Worm (Caenorhabditis elegans) whole organism, mixed stage, embryonic: ENCODE measurements around the gene F08G12.11.

Experiments
- ces-1 ChIP-seq: fragments of 150-350 bp; optimal IDR thresholded peaks from 2 replicates; lab custom pipeline; 2014; ENCODE audit warnings: missing biosample characterization, missing genetic modification reagents, missing genetic modification characterization
- lin-13 ChIP-seq: fragments of 150-350 bp; optimal IDR thresholded peaks from 2 replicates; lab custom pipeline; 2014; ENCODE audit warnings: missing biosample characterization, missing genetic modification characterization
- nhr-237 ChIP-seq: fragments of 150-350 bp; optimal IDR thresholded peaks from 2 replicates; lab custom pipeline; 2014; ENCODE audit warnings: missing biosample characterization, missing genetic modification characterization
- nhr-28 ChIP-seq: fragments of 150-350 bp; optimal IDR thresholded peaks from 2 replicates; lab custom pipeline; 2014; ENCODE audit warnings: missing biosample characterization, missing genetic modification characterization

ce11 chrX:11305773-11306172 is 9.6 kb downstream of the F08G12.11 start, which contains the start of gene F08G12.1:
- TF ChIP-seq nhr-237 (tag; lab: Kevin White, UChicago), result no peak
- TF ChIP-seq lin-13 (tag; lab: Kevin White, UChicago), result no peak
- no peak for TF ChIP-seq nhr-28 (tag; lab: Kevin White, UChicago)
- no peak for TF ChIP-seq ces-1
